Fruit fly (Drosophila melanogaster) whole organism, prepupa: ENCODE results near the gene CG12662.

Experiments
- CG11902 ChIP-seq: fragments of 200-800 bp; sonication (Bioruptor generic); optimal IDR thresholded peaks from 3 replicates; lab custom pipeline; 2016; ENCODE audit warnings: missing biosample characterization, missing genetic modification characterization
- CG32006 ChIP-seq: fragments of 200-800 bp; sonication (Bioruptor generic); optimal IDR thresholded peaks from 3 replicates; lab custom pipeline; 2017; ENCODE audit warnings: missing biosample characterization, mild to moderate bottlenecking, missing genetic modification characterization
- CG6808 ChIP-seq: fragments of 200-800 bp; sonication (Bioruptor generic); optimal IDR thresholded peaks from 3 replicates; lab custom pipeline; 2017; ENCODE audit warnings: missing biosample characterization, missing genetic modification characterization, mild to moderate bottlenecking, moderate library complexity, missing genetic modification reagents
- Eip78C ChIP-seq: fragments of 200-800 bp; sonication (Bioruptor generic); peaks from one replicate; lab custom pipeline; 2016; ENCODE audit warnings: missing biosample characterization, missing genetic modification characterization
- Lpt ChIP-seq: fragments of 200-800 bp; sonication (Bioruptor generic); optimal IDR thresholded peaks from 3 replicates; lab custom pipeline; 2016; ENCODE audit warnings: missing biosample characterization, missing genetic modification characterization
- cyc ChIP-seq: fragments of 200-800 bp; sonication (Bioruptor generic); optimal IDR thresholded peaks from 3 replicates; lab custom pipeline; 2016; ENCODE audit warnings: missing biosample characterization, missing genetic modification characterization
- eg ChIP-seq: fragments of 200-800 bp; sonication (Bioruptor generic); IDR thresholded peaks from 3 replicates; pipeline ENCODE4 v1.3.6; 2022; ENCODE audit warnings: missing biosample characterization, missing genetic modification characterization
- fkh ChIP-seq: fragments of 200-800 bp; sonication (Bioruptor generic); optimal IDR thresholded peaks from 3 replicates; lab custom pipeline; 2017; ENCODE audit warnings: missing biosample characterization, mild to moderate bottlenecking, missing genetic modification characterization, moderate library complexity
- lz ChIP-seq: fragments of 200-800 bp; sonication (Bioruptor generic); optimal IDR thresholded peaks from 3 replicates; lab custom pipeline; 2016; ENCODE audit warnings: missing biosample characterization, missing genetic modification characterization
- svp ChIP-seq: fragments of 200-800 bp; sonication (Bioruptor generic); peaks from one replicate; lab custom pipeline; 2016; ENCODE audit warnings: missing biosample characterization, missing genetic modification characterization
- vri ChIP-seq: fragments of 200-800 bp; sonication (Bioruptor generic); optimal IDR thresholded peaks from 3 replicates; lab custom pipeline; 2016; ENCODE audit warnings: missing biosample characterization, mild to moderate bottlenecking, missing genetic modification characterization

dm6 chrX:8958261-8958660 lies 26.0 kb downstream of the CG12662 start:
- no peak for TF ChIP-seq cyc (GFP tag; lab: Kevin White, UChicago)
- no peak for TF ChIP-seq fkh (GFP tag; lab: Kevin White, UChicago)
- TF ChIP-seq vri (GFP tag; lab: Kevin White, UChicago): no peak
- TF ChIP-seq Lpt (GFP tag; lab: Kevin White, UChicago): no peak
- TF ChIP-seq CG11902 (GFP tag; lab: Kevin White, UChicago): no peak
- TF ChIP-seq CG32006: no peak
- no peak for TF ChIP-seq eg (GFP tag; lab: Robert Waterston, UW)
- no peak for TF ChIP-seq Eip78C (GFP tag; lab: Kevin White, UChicago)
- no peak for TF ChIP-seq lz (GFP tag; lab: Kevin White, UChicago)
- TF ChIP-seq svp (GFP tag; lab: Kevin White, UChicago): no peak
- no peak for TF ChIP-seq CG6808 (GFP tag; lab: Kevin White, UChicago)
